Fruit fly (Drosophila melanogaster) whole organism: Measurements from ENCODE around the gene HHEX.

ENCODE experiments used
- CG8478 ChIP-seq: fragments of >200 bp; optimal IDR thresholded peaks from 2 replicates; lab custom pipeline; 2018; ENCODE audit warnings: inconsistent platforms
- Dll ChIP-seq: fragments of >200 bp; optimal IDR thresholded peaks from 2 replicates; lab custom pipeline; 2017
- EcR ChIP-seq, 2 experiments: fragments of >200 bp; optimal IDR thresholded peaks; 2 replicates each; lab custom pipeline; 2017; ENCODE audit warnings: missing biosample characterization in 2 of 2, missing genetic modification characterization in 2 of 2, missing genetic modification reagents in 2 of 2
- pan ChIP-seq: fragments of >200 bp; optimal IDR thresholded peaks from 2 replicates; lab custom pipeline; 2017
- psq ChIP-seq: fragments of >200 bp; optimal IDR thresholded peaks from 2 replicates; lab custom pipeline; 2017
- usp ChIP-seq: fragments of >200 bp; optimal IDR thresholded peaks from 2 replicates; lab custom pipeline; 2017; ENCODE audit warnings: missing biosample characterization, missing genetic modification characterization, mixed read lengths

- TF ChIP-seq Dll (lab: Kevin White, UChicago): no peak
- no peak for TF ChIP-seq psq (lab: Kevin White, UChicago)
- no peak for TF ChIP-seq pan (lab: Kevin White, UChicago)
- no peak for TF ChIP-seq usp (GFP tag; lab: Kevin White, UChicago)
- TF ChIP-seq CG8478 (lab: Kevin White, UChicago): no peak
- no peak for TF ChIP-seq EcR (GFP tag; optimal IDR thresholded peaks at IDR 0.05; lab: Kevin White, UChicago)
These were observed 30.3 kb upstream of the HHEX start, which contains the start of gene Rab11 for dm6 chr3R:21111046-21111480.
